Worm (Caenorhabditis elegans) whole organism, mixed stage, embryonic: ENCODE data around the gene snr-4.
A peak's percentile ranks its signal among the peaks of the same experiment; 100 is the strongest.

ENCODE experiments used
- lsy-2 ChIP-seq: fragments of 150-350 bp; optimal IDR thresholded peaks from 2 replicates; lab custom pipeline; 2014; ENCODE audit warnings: missing biosample characterization, missing genetic modification characterization
- mab-5 ChIP-seq: fragments of 150-350 bp; optimal IDR thresholded peaks from 2 replicates; lab custom pipeline; 2014; ENCODE audit warnings: missing biosample characterization, missing genetic modification characterization
- nhr-237 ChIP-seq: fragments of 150-350 bp; optimal IDR thresholded peaks from 2 replicates; lab custom pipeline; 2014; ENCODE audit warnings: missing biosample characterization, missing genetic modification characterization
- snpc-4 ChIP-seq: fragments of 150-350 bp; optimal IDR thresholded peaks from 2 replicates; lab custom pipeline; 2014; ENCODE audit warnings: missing biosample characterization, missing genetic modification characterization
- unc-62 ChIP-seq: fragments of 150-350 bp; optimal IDR thresholded peaks from 2 replicates; lab custom pipeline; 2014; ENCODE audit warnings: missing biosample characterization, missing genetic modification reagents, missing genetic modification characterization
- zip-8 ChIP-seq: fragments of 150-350 bp; optimal IDR thresholded peaks from 2 replicates; lab custom pipeline; 2014; ENCODE audit warnings: missing biosample characterization, missing genetic modification characterization
- ztf-11 ChIP-seq: fragments of 150-350 bp; optimal IDR thresholded peaks from 2 replicates; lab custom pipeline; 2014; ENCODE audit warnings: missing biosample characterization, missing genetic modification characterization

DNA sequence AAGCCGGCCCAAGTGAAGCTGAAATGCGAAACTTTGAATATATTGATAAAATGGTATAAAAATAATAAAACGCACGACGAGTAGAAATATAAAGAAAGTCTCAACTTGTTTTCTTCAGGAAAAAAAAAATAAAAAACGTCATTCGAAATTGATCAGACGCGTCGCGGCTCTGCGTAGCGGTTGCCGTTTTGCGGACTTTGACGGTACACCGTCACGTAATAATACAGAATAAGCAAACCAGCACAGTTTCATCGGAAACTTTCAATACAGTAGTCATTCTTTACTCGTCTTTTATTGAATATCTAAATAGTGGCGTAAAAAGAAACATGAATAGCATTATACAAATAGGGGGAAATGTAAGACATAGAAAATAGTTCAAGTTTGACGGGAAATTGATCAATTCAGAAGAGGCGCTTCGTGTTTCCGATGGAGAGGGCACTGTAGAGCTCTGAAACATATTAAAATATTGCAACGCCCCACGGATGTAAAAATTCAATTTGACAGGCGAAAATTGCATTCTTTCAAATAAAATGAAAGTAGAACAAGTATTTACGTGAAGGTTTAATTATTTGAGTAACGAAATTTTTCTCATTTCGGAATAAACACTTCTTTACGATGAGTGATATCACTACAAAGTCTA lies 14.3 kb upstream of the snr-4 start, which contains the start of the genes cyl-1 and C52E4.7:
- TF ChIP-seq nhr-237 (tag; lab: Kevin White, UChicago) (peak; percentile 43), mab-5 (tag; lab: Kevin White, UChicago) (no peak), lsy-2 (peak; percentile 9), zip-8 (tag; lab: Kevin White, UChicago) (no peak), unc-62 (no peak), snpc-4 (tag; lab: Kevin White, UChicago) (no peak), ztf-11 (no peak)
